1 fruit fly cellular context compared by ENCODE assay signal in genomic region chr2L:3832249-3832675, dm6.
A peak's percentile ranks its signal among the peaks of the same experiment; 100 is the strongest.
TF ChIP-seq lines count a peak whose summit lies in the region.

No protein-coding gene starts in this region.

TF ChIP-seq in whole organism, embryonic, 481 proteins besides CTCF, POLR2A, EP300 and RAD21 (continued from another document and continues in another):
- TF ChIP-seq CG30403 (GFP tag; optimal IDR thresholded peaks at IDR 0.05; lab: Kevin White, UChicago): peak; percentile 96
- peak; percentile 97 for TF ChIP-seq Awh (GFP tag; IDR thresholded peaks at IDR 0.05; lab: Robert Waterston, UW)
- peak; percentile 92 for TF ChIP-seq tx (GFP tag; optimal IDR thresholded peaks at IDR 0.05; lab: Kevin White, UChicago)
- peak; percentile 76 for TF ChIP-seq sug (tag; optimal IDR thresholded peaks at IDR 0.05; lab: Kevin White, UChicago)
- TF ChIP-seq otp (GFP tag; IDR thresholded peaks at IDR 0.05; lab: Robert Waterston, UW): peak; percentile 97
- peak; percentile 90 for TF ChIP-seq ERR (GFP tag; optimal IDR thresholded peaks at IDR 0.05; lab: Kevin White, UChicago)
- TF ChIP-seq CG14965 (GFP tag; optimal IDR thresholded peaks at IDR 0.05; lab: Kevin White, UChicago; ENCODE audit: borderline replicate concordance): peak; percentile 83
- peak; percentile 98 for TF ChIP-seq chn (GFP tag; optimal IDR thresholded peaks at IDR 0.05; lab: Kevin White, UChicago)
- TF ChIP-seq caup (GFP tag; optimal IDR thresholded peaks at IDR 0.05; lab: Kevin White, UChicago; ENCODE audit: severe bottlenecking): peak; percentile 91
- TF ChIP-seq NK7.1 (GFP tag; optimal IDR thresholded peaks at IDR 0.05; lab: Kevin White, UChicago): peak; percentile 94
- peak; percentile 93 for TF ChIP-seq esg (GFP tag; conservative IDR thresholded peaks at IDR 0.05; lab: Robert Waterston, UW)
- TF ChIP-seq mld (GFP tag; IDR thresholded peaks at IDR 0.05; lab: Robert Waterston, UW; ENCODE audit: partially characterized antibody): no peak
- TF ChIP-seq CG9797 (GFP tag; optimal IDR thresholded peaks at IDR 0.05; lab: Kevin White, UChicago): peak; percentile 73
- TF ChIP-seq oc (tag; optimal IDR thresholded peaks at IDR 0.05; lab: Kevin White, UChicago): peak; percentile 96
- TF ChIP-seq bsh (GFP tag; optimal IDR thresholded peaks at IDR 0.05; lab: Kevin White, UChicago): peak in 1 of 2 experiments; percentile 99
- no peak for TF ChIP-seq corto (GFP tag; optimal IDR thresholded peaks at IDR 0.05; lab: Kevin White, UChicago)
- TF ChIP-seq CG3407 (GFP tag; optimal IDR thresholded peaks at IDR 0.05; lab: Kevin White, UChicago): peak; percentile 98
- TF ChIP-seq klu (GFP tag; IDR thresholded peaks at IDR 0.05; lab: Robert Waterston, UW): peak; percentile 87
- TF ChIP-seq D19A (tag; optimal IDR thresholded peaks at IDR 0.05; lab: Kevin White, UChicago): peak; percentile 87
- peak; percentile 93 for TF ChIP-seq grau (tag; optimal IDR thresholded peaks at IDR 0.05; lab: Kevin White, UChicago)
- peak; percentile 96 for TF ChIP-seq ewg (GFP tag; optimal IDR thresholded peaks at IDR 0.05; lab: Kevin White, UChicago)
- TF ChIP-seq ems (GFP tag; optimal IDR thresholded peaks at IDR 0.05; lab: Kevin White, UChicago): peak; percentile 97
- no peak for TF ChIP-seq lov (optimal IDR thresholded peaks at IDR 0.05; lab: Kevin White, UChicago)
- peak; percentile 98 for TF ChIP-seq lov (GFP tag; IDR thresholded peaks at IDR 0.05; lab: Robert Waterston, UW)
- peak; percentile 97 for TF ChIP-seq jing (GFP tag; optimal IDR thresholded peaks at IDR 0.05; lab: Kevin White, UChicago)
- TF ChIP-seq gsb (GFP tag; IDR thresholded peaks at IDR 0.05; lab: Robert Waterston, UW): peak; percentile 77
- TF ChIP-seq CG13775 (GFP tag; optimal IDR thresholded peaks at IDR 0.05; lab: Kevin White, UChicago): peak; percentile 95
- peak; percentile 88 for TF ChIP-seq CG14050 (GFP tag; IDR thresholded peaks at IDR 0.05; lab: Robert Waterston, UW)
- TF ChIP-seq salm (tag; optimal IDR thresholded peaks at IDR 0.05; lab: Kevin White, UChicago): peak; percentile 94
- TF ChIP-seq ap (GFP tag; IDR thresholded peaks at IDR 0.05; lab: Robert Waterston, UW): peak; percentile 92
- TF ChIP-seq al (GFP tag; IDR thresholded peaks at IDR 0.05; lab: Robert Waterston, UW): peak; percentile 76
- TF ChIP-seq CG1529 (GFP tag; optimal IDR thresholded peaks at IDR 0.05; lab: Kevin White, UChicago): peak; percentile 97
- peak; percentile 91 for TF ChIP-seq Nf-YA (GFP tag; IDR thresholded peaks at IDR 0.05; lab: Robert Waterston, UW)
- peak; percentile 88 for TF ChIP-seq scrt (GFP tag; optimal IDR thresholded peaks at IDR 0.05; lab: Kevin White, UChicago)
- TF ChIP-seq CG17186 (GFP tag; optimal IDR thresholded peaks at IDR 0.05; lab: Kevin White, UChicago): peak; percentile 95
- TF ChIP-seq Kr (GFP tag; optimal IDR thresholded peaks at IDR 0.05; lab: Kevin White, UChicago): peak; percentile 96
- peak; percentile 99 for TF ChIP-seq CG10979 (tag; optimal IDR thresholded peaks at IDR 0.05; lab: Kevin White, UChicago)
- peak in 1 of 3 experiments; percentile 98 for TF ChIP-seq lola (GFP tag; optimal IDR thresholded peaks at IDR 0.05; lab: Kevin White, UChicago)
- peak; percentile 98 for TF ChIP-seq CG2875 (GFP tag; optimal IDR thresholded peaks at IDR 0.05; lab: Kevin White, UChicago)
- peak; percentile 74 for TF ChIP-seq abd-A (tag; optimal IDR thresholded peaks at IDR 0.05; lab: Kevin White, UChicago)
- TF ChIP-seq CG6272 (GFP tag; IDR thresholded peaks at IDR 0.05; lab: Robert Waterston, UW): peak; percentile 89
- peak; percentile 39 for TF ChIP-seq CG15479 (GFP tag; optimal IDR thresholded peaks at IDR 0.05; lab: Kevin White, UChicago)
- peak; percentile 91 for TF ChIP-seq CG6654 (GFP tag; optimal IDR thresholded peaks at IDR 0.05; lab: Kevin White, UChicago)
- TF ChIP-seq Hr51 (GFP tag; optimal IDR thresholded peaks at IDR 0.05; lab: Kevin White, UChicago): peak; percentile 92 to 95
- TF ChIP-seq CG4404 (GFP tag; IDR thresholded peaks at IDR 0.05; lab: Robert Waterston, UW): peak; percentile 97
- TF ChIP-seq Hsf (GFP tag; optimal IDR thresholded peaks at IDR 0.05; lab: Kevin White, UChicago): peak; percentile 96
- peak; percentile 97 for TF ChIP-seq CG12219 (GFP tag; optimal IDR thresholded peaks at IDR 0.05; lab: Kevin White, UChicago)
- TF ChIP-seq CG7357 (GFP tag; IDR thresholded peaks at IDR 0.05; lab: Robert Waterston, UW): peak; percentile 83
- TF ChIP-seq CG8281 (tag; optimal IDR thresholded peaks at IDR 0.05; lab: Kevin White, UChicago): peak; percentile 84
- TF ChIP-seq Hr39 (optimal IDR thresholded peaks at IDR 0.05; lab: Kevin White, UChicago): no peak
- peak; percentile 46 for TF ChIP-seq CG7928 (GFP tag; optimal IDR thresholded peaks at IDR 0.05; lab: Kevin White, UChicago)
- peak; percentile 97 for TF ChIP-seq phol (tag; optimal IDR thresholded peaks at IDR 0.05; lab: Kevin White, UChicago)
- TF ChIP-seq Doc2 (GFP tag; IDR thresholded peaks at IDR 0.05; lab: Robert Waterston, UW): peak; percentile 68; the same call in 1 of the 2 replicates
- peak; percentile 92 for TF ChIP-seq CG7786 (GFP tag; optimal IDR thresholded peaks at IDR 0.05; lab: Kevin White, UChicago)
- TF ChIP-seq CG9817 (tag; optimal IDR thresholded peaks at IDR 0.05; lab: Kevin White, UChicago): peak; percentile 92
- TF ChIP-seq CG3065 (GFP tag; optimal IDR thresholded peaks at IDR 0.05; lab: Kevin White, UChicago): peak; percentile 96
- peak; percentile 75 for TF ChIP-seq Deaf1 (tag; optimal IDR thresholded peaks at IDR 0.05; lab: Kevin White, UChicago)
- TF ChIP-seq Antp (GFP tag; optimal IDR thresholded peaks at IDR 0.05; lab: Kevin White, UChicago): peak; percentile 96
- TF ChIP-seq p53 (GFP tag; optimal IDR thresholded peaks at IDR 0.05; lab: Kevin White, UChicago): peak; percentile 91
- TF ChIP-seq Dip3 (GFP tag; optimal IDR thresholded peaks at IDR 0.05; lab: Kevin White, UChicago): peak; percentile 74
- peak; percentile 82 for TF ChIP-seq CG6683 (GFP tag; optimal IDR thresholded peaks at IDR 0.05; lab: Kevin White, UChicago)
- TF ChIP-seq Dref (GFP tag; IDR thresholded peaks at IDR 0.05; lab: Robert Waterston, UW): no peak
- TF ChIP-seq Hr78 (GFP tag; optimal IDR thresholded peaks at IDR 0.05; lab: Kevin White, UChicago): peak in 1 of 2 experiments; percentile 94
- peak; percentile 87 for TF ChIP-seq CG15011 (GFP tag; optimal IDR thresholded peaks at IDR 0.05; lab: Kevin White, UChicago)
- peak; percentile 18 to 50 for TF ChIP-seq insv (GFP tag; optimal IDR thresholded peaks at IDR 0.05; lab: Kevin White, UChicago)
- peak; percentile 92 for TF ChIP-seq CG15269 (tag; optimal IDR thresholded peaks at IDR 0.05; lab: Kevin White, UChicago)
- peak; percentile 97 for TF ChIP-seq Spps (tag; optimal IDR thresholded peaks at IDR 0.05; lab: Kevin White, UChicago)
- peak; percentile 94 for TF ChIP-seq H15 (GFP tag; IDR thresholded peaks at IDR 0.05; lab: Robert Waterston, UW)
- peak; percentile 94 for TF ChIP-seq MTF-1 (GFP tag; optimal IDR thresholded peaks at IDR 0.05; lab: Kevin White, UChicago; ENCODE audit: borderline replicate concordance)
- TF ChIP-seq Nf-YB (GFP tag; optimal IDR thresholded peaks at IDR 0.05; lab: Kevin White, UChicago): peak; percentile 86
- peak; percentile 77; the same call in 1 of the 2 replicates for TF ChIP-seq cas (GFP tag; IDR thresholded peaks at IDR 0.05; lab: Robert Waterston, UW)
- peak; percentile 88 for TF ChIP-seq CG4730 (GFP tag; IDR thresholded peaks at IDR 0.05; lab: Robert Waterston, UW)
- peak; percentile 76 for TF ChIP-seq E2f2 (GFP tag; IDR thresholded peaks at IDR 0.05; lab: Robert Waterston, UW)
- peak; percentile 88 for TF ChIP-seq sima (GFP tag; optimal IDR thresholded peaks at IDR 0.05; lab: Kevin White, UChicago)
- TF ChIP-seq lilli (GFP tag; optimal IDR thresholded peaks at IDR 0.05; lab: Kevin White, UChicago): peak; percentile 94
- TF ChIP-seq CG11398 (GFP tag; optimal IDR thresholded peaks at IDR 0.05; lab: Kevin White, UChicago): peak; percentile 93
- TF ChIP-seq CHES-1-like (GFP tag; optimal IDR thresholded peaks at IDR 0.05; lab: Kevin White, UChicago): peak; percentile 94
- TF ChIP-seq CG12744 (GFP tag; optimal IDR thresholded peaks at IDR 0.05; lab: Kevin White, UChicago): peak; percentile 91
- TF ChIP-seq Sry-β (GFP tag; optimal IDR thresholded peaks at IDR 0.05; lab: Kevin White, UChicago): peak; percentile 75
- TF ChIP-seq NC2β (GFP tag; optimal IDR thresholded peaks at IDR 0.05; lab: Kevin White, UChicago): peak; percentile 98
- peak; percentile 98 for TF ChIP-seq ara (GFP tag; IDR thresholded peaks at IDR 0.05; lab: Robert Waterston, UW)
- TF ChIP-seq ham (GFP tag; IDR thresholded peaks at IDR 0.05; lab: Robert Waterston, UW): 0 out of 2 replicates have a peak, but pooled peaks have one; percentile 28
- TF ChIP-seq CG10366 (GFP tag; IDR thresholded peaks at IDR 0.05; lab: Robert Waterston, UW): peak; percentile 96
- peak; percentile 51 for TF ChIP-seq exex (tag; optimal IDR thresholded peaks at IDR 0.05; lab: Kevin White, UChicago)
- peak; percentile 94 for TF ChIP-seq CG4854 (GFP tag; optimal IDR thresholded peaks at IDR 0.05; lab: Kevin White, UChicago)
- TF ChIP-seq CG9609 (GFP tag; optimal IDR thresholded peaks at IDR 0.05; lab: Kevin White, UChicago): peak; percentile 95
- TF ChIP-seq bowl (GFP tag; IDR thresholded peaks at IDR 0.05; lab: Robert Waterston, UW): peak; percentile 83
- peak; percentile 87 for TF ChIP-seq CG31365 (tag; optimal IDR thresholded peaks at IDR 0.05; lab: Kevin White, UChicago)
- peak; percentile 97 for TF ChIP-seq sisA (GFP tag; IDR thresholded peaks at IDR 0.05; lab: Robert Waterston, UW)
- TF ChIP-seq CG30431 (GFP tag; optimal IDR thresholded peaks at IDR 0.05; lab: Kevin White, UChicago): peak; percentile 99
- TF ChIP-seq Ravus (GFP tag; IDR thresholded peaks at IDR 0.05; lab: Robert Waterston, UW): peak; percentile 87
- TF ChIP-seq CG7271 (tag; optimal IDR thresholded peaks at IDR 0.05; lab: Kevin White, UChicago): peak; percentile 91
- peak; percentile 98 to 99 for TF ChIP-seq chif (GFP tag; optimal IDR thresholded peaks at IDR 0.05; lab: Kevin White, UChicago)
- TF ChIP-seq HLHmδ (GFP tag; optimal IDR thresholded peaks at IDR 0.05; lab: Kevin White, UChicago): peak; percentile 95
- TF ChIP-seq cg (GFP tag; optimal IDR thresholded peaks at IDR 0.05; lab: Kevin White, UChicago): peak; percentile 62
- peak; percentile 92 for TF ChIP-seq CG11723 (GFP tag; optimal IDR thresholded peaks at IDR 0.05; lab: Kevin White, UChicago)
- TF ChIP-seq CG17802 (tag; optimal IDR thresholded peaks at IDR 0.05; lab: Kevin White, UChicago): peak; percentile 91
- peak; percentile 72 for TF ChIP-seq CG4282 (GFP tag; optimal IDR thresholded peaks at IDR 0.05; lab: Kevin White, UChicago)
- TF ChIP-seq CG10274 (GFP tag; optimal IDR thresholded peaks at IDR 0.05; lab: Kevin White, UChicago): peak; percentile 83
- peak; percentile 95 for TF ChIP-seq twi (tag; optimal IDR thresholded peaks at IDR 0.05; lab: Kevin White, UChicago)
- peak; percentile 89 for TF ChIP-seq Elba2 (GFP tag; optimal IDR thresholded peaks at IDR 0.05; lab: Kevin White, UChicago)
- peak; percentile 94 for TF ChIP-seq PHDP (tag; optimal IDR thresholded peaks at IDR 0.05; lab: Kevin White, UChicago)
- no peak for TF ChIP-seq fru (optimal IDR thresholded peaks at IDR 0.05; lab: Kevin White, UChicago)
- TF ChIP-seq chinmo (GFP tag; IDR thresholded peaks at IDR 0.05; lab: Robert Waterston, UW; ENCODE audit: partially characterized antibody): no peak
- TF ChIP-seq Vsx1 (GFP tag; optimal IDR thresholded peaks at IDR 0.05; lab: Kevin White, UChicago): peak; percentile 91
- TF ChIP-seq CG2129 (GFP tag; IDR thresholded peaks at IDR 0.05; lab: Robert Waterston, UW; ENCODE audit: partially characterized antibody): no peak
- peak; percentile 95 for TF ChIP-seq gcm2 (GFP tag; optimal IDR thresholded peaks at IDR 0.05; lab: Kevin White, UChicago)
- TF ChIP-seq Sry-δ (GFP tag; optimal IDR thresholded peaks at IDR 0.05; lab: Kevin White, UChicago): peak; percentile 70
- peak; percentile 92 for TF ChIP-seq wor (GFP tag; IDR thresholded peaks at IDR 0.05; lab: Robert Waterston, UW)
- TF ChIP-seq CG2199 (GFP tag; IDR thresholded peaks at IDR 0.05; lab: Robert Waterston, UW): peak; percentile 97
- TF ChIP-seq CG8089 (GFP tag; optimal IDR thresholded peaks at IDR 0.05; lab: Kevin White, UChicago): peak; percentile 97
- peak; percentile 92 for TF ChIP-seq dm (GFP tag; optimal IDR thresholded peaks at IDR 0.05; lab: Kevin White, UChicago)
- TF ChIP-seq CG4820 (GFP tag; optimal IDR thresholded peaks at IDR 0.05; lab: Kevin White, UChicago): peak; percentile 98
- peak; percentile 98 for TF ChIP-seq nmo (GFP tag; optimal IDR thresholded peaks at IDR 0.05; lab: Kevin White, UChicago)
- TF ChIP-seq CG43689 (GFP tag; IDR thresholded peaks at IDR 0.05; lab: Robert Waterston, UW): peak; percentile 90
- peak; percentile 96 for TF ChIP-seq CG10462 (GFP tag; optimal IDR thresholded peaks at IDR 0.05; lab: Kevin White, UChicago)
- peak; percentile 97 for TF ChIP-seq Lhr (GFP tag; optimal IDR thresholded peaks at IDR 0.05; lab: Kevin White, UChicago)
- 0 out of 2 replicates have a peak, but pooled peaks have one; percentile 33 for TF ChIP-seq nerfin-2 (GFP tag; IDR thresholded peaks at IDR 0.05; lab: Robert Waterston, UW; ENCODE audit: partially characterized antibody)
- TF ChIP-seq nau (GFP tag; optimal IDR thresholded peaks at IDR 0.05; lab: Kevin White, UChicago): peak; percentile 94
- TF ChIP-seq Hey (tag; optimal IDR thresholded peaks at IDR 0.05; lab: Kevin White, UChicago): peak; percentile 96
- peak; percentile 29 for TF ChIP-seq gfzf (GFP tag; optimal IDR thresholded peaks at IDR 0.05; lab: Kevin White, UChicago)
- TF ChIP-seq CG9437 (GFP tag; optimal IDR thresholded peaks at IDR 0.05; lab: Kevin White, UChicago): peak; percentile 82
- peak; percentile 96 for TF ChIP-seq tap (tag; optimal IDR thresholded peaks at IDR 0.05; lab: Kevin White, UChicago)
- no peak for TF ChIP-seq vnd (GFP tag; IDR thresholded peaks at IDR 0.05; lab: Robert Waterston, UW; ENCODE audit: partially characterized antibody)
- peak; percentile 90 for TF ChIP-seq CG2889 (GFP tag; IDR thresholded peaks at IDR 0.05; lab: Robert Waterston, UW)
- TF ChIP-seq Hmx (GFP tag; optimal IDR thresholded peaks at IDR 0.05; lab: Kevin White, UChicago): peak; percentile 57
- peak; percentile 16 for TF ChIP-seq Dp (GFP tag; optimal IDR thresholded peaks at IDR 0.05; lab: Kevin White, UChicago)
- peak; percentile 98 for TF ChIP-seq gsb-n (tag; optimal IDR thresholded peaks at IDR 0.05; lab: Kevin White, UChicago)
- peak; percentile 83 for TF ChIP-seq aop (GFP tag; IDR thresholded peaks at IDR 0.05; lab: Robert Waterston, UW)
